Worm (Caenorhabditis elegans): ENCODE data around the gene cwf-19L2.

- TF ChIP-seq egl-18 (GFP tag; IDR thresholded peaks at IDR 0.05) (no peak), hmg-20 (GFP tag; IDR thresholded peaks at IDR 0.05) (no peak), unc-130 (GFP tag; optimal IDR thresholded peaks at IDR 0.05) (no peak), ceh-27 (GFP tag; optimal IDR thresholded peaks at IDR 0.05) (no peak), F23B12.7 (tag; optimal IDR thresholded peaks at IDR 0.05; ENCODE audit: insufficient read depth) (no peak), snpc-4 (GFP tag; optimal IDR thresholded peaks at IDR 0.05) (no peak), snpc-4 (tag; optimal IDR thresholded peaks at IDR 0.05) (no peak), dpff-1 (tag; optimal IDR thresholded peaks at IDR 0.05) (no peak), F49E8.2 (tag; optimal IDR thresholded peaks at IDR 0.05; ENCODE audit: insufficient read depth) (no peak), efl-1 (GFP tag; optimal IDR thresholded peaks at IDR 0.05) (peak; percentile 16), lsl-1 (GFP tag; optimal IDR thresholded peaks at IDR 0.05) (peak; percentile 69), T07F8.4 (tag; optimal IDR thresholded peaks at IDR 0.05) (no peak)
Observed at ce11 chrIII:7293075-7293684, at the start of gene cwf-19L2.

Measured in whole organism, young adult.